Worm (Caenorhabditis elegans) whole organism, L3 larva: ENCODE measurements around the gene C07G1.7.

Experiments
- ama-1 ChIP-seq: fragments of 150-350 bp; optimal IDR thresholded peaks from 2 replicates; lab custom pipeline; 2018
- ceh-28 ChIP-seq: fragments of 150-350 bp; optimal IDR thresholded peaks from 2 replicates; lab custom pipeline; 2014; ENCODE audit warnings: missing biosample characterization, missing genetic modification reagents, missing genetic modification characterization
- elt-1 ChIP-seq: fragments of 150-350 bp; optimal IDR thresholded peaks from 2 replicates; lab custom pipeline; 2014; ENCODE audit warnings: missing biosample characterization, missing genetic modification characterization
- fkh-10 ChIP-seq: sonication (generic microtip); optimal IDR thresholded peaks from 2 replicates; lab custom pipeline; 2017; ENCODE audit warnings: missing biosample characterization, missing genetic modification reagents, missing genetic modification characterization
- nhr-11 ChIP-seq: fragments of 150-350 bp; optimal IDR thresholded peaks from 2 replicates; lab custom pipeline; 2014; ENCODE audit warnings: missing biosample characterization, missing genetic modification characterization
- nhr-25 ChIP-seq: sonication (generic microtip); optimal IDR thresholded peaks from 2 replicates; lab custom pipeline; 2017; ENCODE audit warnings: missing biosample characterization, missing genetic modification characterization
- nhr-28 ChIP-seq: fragments of 150-350 bp; optimal IDR thresholded peaks from 2 replicates; lab custom pipeline; 2014; ENCODE audit warnings: missing biosample characterization, missing genetic modification characterization
- nhr-76 ChIP-seq: fragments of 150-350 bp; sonication (generic microtip); optimal IDR thresholded peaks from 5 replicates; lab custom pipeline; 2014; ENCODE audit warnings: missing biosample characterization, missing genetic modification characterization
- pha-4 ChIP-seq: fragments of 150-350 bp; optimal IDR thresholded peaks from 2 replicates; lab custom pipeline; 2014; ENCODE audit warnings: missing biosample characterization, missing genetic modification reagents, missing genetic modification characterization
- sea-2 ChIP-seq: fragments of 150-350 bp; sonication (generic microtip); optimal IDR thresholded peaks from 4 replicates; lab custom pipeline; 2014; ENCODE audit warnings: missing biosample characterization, missing genetic modification reagents, missing genetic modification characterization
- snpc-4 ChIP-seq: fragments of 150-350 bp; optimal IDR thresholded peaks from 2 replicates; lab custom pipeline; 2014; ENCODE audit warnings: missing biosample characterization, missing genetic modification characterization
- tbx-2 ChIP-seq: sonication (generic microtip); optimal IDR thresholded peaks from 2 replicates; lab custom pipeline; 2016; ENCODE audit warnings: mild to moderate bottlenecking, missing genetic modification characterization, missing compliant biosample characterization
- unc-62 ChIP-seq: fragments of 150-350 bp; sonication (generic microtip); optimal IDR thresholded peaks from 4 replicates; lab custom pipeline; 2014; ENCODE audit warnings: missing biosample characterization, missing genetic modification reagents, missing genetic modification characterization

DNA sequence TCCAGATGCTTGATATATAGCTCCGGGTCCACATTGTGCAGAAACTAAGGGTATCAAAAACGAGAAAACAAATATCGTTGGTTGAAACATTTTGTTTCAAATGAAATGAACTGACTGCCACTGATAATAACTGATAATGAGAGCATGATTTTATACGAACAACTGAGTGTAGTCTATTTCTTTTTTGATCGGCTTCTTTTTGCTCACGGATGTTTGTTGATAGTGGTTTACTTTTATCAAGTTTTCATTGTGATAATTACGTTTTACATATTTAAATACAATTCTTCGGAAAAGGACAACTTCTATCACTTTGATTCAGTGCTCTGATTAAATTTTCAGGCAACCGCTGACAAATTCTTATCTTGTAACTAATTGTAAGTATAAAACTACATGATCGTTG lies 48.0 kb downstream of the C07G1.7 start, which contains the start of gene clec-51:
- TF ChIP-seq ceh-28 (tag; lab: Kevin White, UChicago) (no peak), unc-62 (no peak), nhr-25 (no peak), tbx-2 (tag; lab: Kevin White, UChicago) (no peak), pha-4 (tag; lab: Kevin White, UChicago) (peak; percentile 22), sea-2 (GFP tag; lab: Kevin White, UChicago) (no peak), ama-1 (lab: Kevin White, UChicago) (no peak), fkh-10 (GFP tag; lab: Kevin White, UChicago) (no peak), snpc-4 (tag; lab: Kevin White, UChicago) (no peak), elt-1 (tag; lab: Kevin White, UChicago) (no peak), nhr-28 (tag; lab: Kevin White, UChicago) (no peak), nhr-11 (tag; lab: Kevin White, UChicago) (no peak), nhr-76 (tag; lab: Kevin White, UChicago) (no peak)
